Fruit fly (Drosophila melanogaster) Kc167 (cell line): Measurements from ENCODE around the gene CG7179.

Source experiments
- h ChIP-seq: fragments of >200 bp; optimal IDR thresholded peaks from 3 replicates; lab custom pipeline; 2018; ENCODE audit warnings: missing external identifiers
- psq ChIP-seq: fragments of >200 bp; optimal IDR thresholded peaks from 2 replicates; lab custom pipeline; 2017; ENCODE audit warnings: missing external identifiers
- ttk ChIP-seq: sonication (Bioruptor generic); optimal IDR thresholded peaks from 2 replicates; lab custom pipeline; 2017; ENCODE audit warnings: missing external identifiers

- TF ChIP-seq psq (lab: Kevin White, UChicago) (no peak), ttk (lab: Kevin White, UChicago) (no peak), h (no peak)
These were observed 5.9 kb downstream of the CG7179 start for dm6 chr2L:7771891-7772290.
